Worm (Caenorhabditis elegans): ENCODE results near the gene srz-78.

DNA sequence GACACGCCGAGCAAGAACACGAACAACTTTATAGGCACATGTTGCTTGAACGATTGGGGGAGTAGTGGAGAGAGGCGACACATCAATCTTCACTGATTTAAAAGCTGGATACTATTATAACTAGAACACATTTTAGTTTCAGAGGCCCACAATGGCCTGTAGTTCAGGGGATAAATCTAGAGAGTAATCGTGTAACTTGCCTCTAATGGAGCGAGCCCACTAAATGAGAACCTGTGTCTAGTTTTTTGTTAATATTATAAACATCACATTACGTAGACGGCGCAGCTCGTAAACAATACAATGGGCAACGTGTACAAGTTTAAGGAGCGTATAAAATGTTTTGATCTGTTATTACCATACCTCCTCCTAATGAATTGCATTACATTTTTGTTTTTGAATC lies 47.0 kb upstream of the srz-78 start, which contains the start of gene F58E2.5:
- TF ChIP-seq aly-2 (tag; optimal IDR thresholded peaks at IDR 0.05): no peak
- TF ChIP-seq fos-1 (tag; optimal IDR thresholded peaks at IDR 0.05): no peak
- TF ChIP-seq ets-5 (GFP tag; IDR thresholded peaks at IDR 0.05): no peak
- TF ChIP-seq nhr-11 (tag; optimal IDR thresholded peaks at IDR 0.05): no peak
- no peak for TF ChIP-seq dpl-1 (GFP tag; optimal IDR thresholded peaks at IDR 0.05)
- TF ChIP-seq unc-62 (GFP tag; optimal IDR thresholded peaks at IDR 0.05): no peak
